Fruit fly (Drosophila melanogaster) whole organism, wandering third instar larva: ENCODE results near the gene CG15406.

ENCODE experiments used
- GATAd ChIP-seq: sonication (Bioruptor generic); optimal IDR thresholded peaks from 2 replicates; lab custom pipeline; 2016; ENCODE audit warnings: missing biosample characterization, missing genetic modification characterization
- Hr78 ChIP-seq: fragments of >200 bp; optimal IDR thresholded peaks from 2 replicates; lab custom pipeline; 2017; ENCODE audit warnings: missing biosample characterization, missing genetic modification characterization
- Mio ChIP-seq: sonication (Bioruptor generic); optimal IDR thresholded peaks from 2 replicates; lab custom pipeline; 2016; ENCODE audit warnings: missing biosample characterization, missing genetic modification characterization
- OdsH ChIP-seq: fragments of 200-800 bp; sonication (Bioruptor generic); optimal IDR thresholded peaks from 2 replicates; lab custom pipeline; 2016; ENCODE audit warnings: missing biosample characterization, mild to moderate bottlenecking, missing genetic modification characterization
- Rel ChIP-seq, 2 experiments: fragments of 200-800 bp; sonication (Bioruptor generic) in 1 of 2; optimal IDR thresholded peaks; 2 replicates in 1 of 2; 3 replicates in 1 of 2; lab custom pipeline; 2016 to 2019; ENCODE audit warnings: mild to moderate bottlenecking in 2 of 2, missing biosample characterization in 2 of 2, missing genetic modification characterization in 2 of 2, moderate library complexity in 1 of 2
- dsf ChIP-seq: sonication (Bioruptor generic); optimal IDR thresholded peaks from 2 replicates; lab custom pipeline; 2016; ENCODE audit warnings: missing biosample characterization, missing genetic modification characterization, borderline replicate concordance
- fru ChIP-seq: fragments of 200-800 bp; sonication (Bioruptor generic); optimal IDR thresholded peaks from 3 replicates; lab custom pipeline; 2016; ENCODE audit warnings: missing biosample characterization, mild to moderate bottlenecking, missing genetic modification characterization
- pan ChIP-seq: fragments of >200 bp; optimal IDR thresholded peaks from 2 replicates; lab custom pipeline; 2017
- sage ChIP-seq: fragments of 200-800 bp; sonication (Bioruptor generic); optimal IDR thresholded peaks from 2 replicates; lab custom pipeline; 2016; ENCODE audit warnings: missing biosample characterization, mild to moderate bottlenecking, missing genetic modification characterization
- usp ChIP-seq: fragments of >200 bp; optimal IDR thresholded peaks from 2 replicates; lab custom pipeline; 2017; ENCODE audit warnings: missing biosample characterization, missing genetic modification characterization

DNA sequence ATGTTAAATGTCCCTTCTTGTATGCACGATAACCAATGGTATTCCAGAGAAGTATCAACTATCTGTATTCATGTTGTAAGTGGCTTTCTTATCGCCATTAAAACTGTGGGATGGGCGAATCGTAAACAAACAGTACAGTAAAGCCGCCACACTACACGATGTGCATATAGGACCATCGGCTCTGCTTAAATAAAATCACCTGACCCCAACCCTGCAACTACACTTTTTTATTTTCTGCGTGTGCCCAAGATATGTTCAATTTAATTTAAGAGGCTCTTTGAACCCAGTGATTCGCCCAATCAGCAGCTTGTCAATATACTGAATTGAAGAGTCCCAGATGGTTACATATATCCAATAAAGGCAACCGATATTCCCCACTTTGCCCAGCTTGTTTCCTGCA is 9.2 kb upstream of the CG15406 start:
- TF ChIP-seq dsf (no peak), Mio (GFP tag; lab: Kevin White, UChicago) (no peak), sage (GFP tag; lab: Kevin White, UChicago) (no peak), pan (no peak), usp (GFP tag; lab: Kevin White, UChicago) (no peak), Hr78 (GFP tag; lab: Kevin White, UChicago) (no peak), GATAd (GFP tag; lab: Kevin White, UChicago) (no peak), Rel (GFP tag; optimal IDR thresholded peaks at IDR 0.05; lab: Kevin White, UChicago) (no peak), Rel (tag; optimal IDR thresholded peaks at IDR 0.05; lab: Kevin White, UChicago) (no peak), OdsH (no peak), fru (GFP tag; lab: Kevin White, UChicago) (no peak)
